Worm (Caenorhabditis elegans) whole organism, late embryonic: ENCODE data around the gene cwn-2.

Source experiments
- C38D4.7 ChIP-seq: fragments of 200-800 bp; sonication (Bioruptor generic); optimal IDR thresholded peaks from 2 replicates; lab custom pipeline; 2018; ENCODE audit warnings: mild to moderate bottlenecking, missing genetic modification characterization, moderate library complexity, missing compliant biosample characterization
- F13H6.1 ChIP-seq: sonication (generic microtip); optimal IDR thresholded peaks from 2 replicates; lab custom pipeline; 2016; ENCODE audit warnings: missing genetic modification characterization, missing compliant biosample characterization
- T23F11.4 ChIP-seq: fragments of 200-800 bp; sonication (Bioruptor generic); optimal IDR thresholded peaks from 2 replicates; lab custom pipeline; 2018; ENCODE audit warnings: mild to moderate bottlenecking, missing genetic modification characterization, missing compliant biosample characterization
- ahr-1 ChIP-seq: sonication (generic microtip); optimal IDR thresholded peaks from 2 replicates; lab custom pipeline; 2016; ENCODE audit warnings: missing genetic modification characterization, missing compliant biosample characterization
- ceh-14 ChIP-seq: sonication (generic microtip); optimal IDR thresholded peaks from 2 replicates; lab custom pipeline; 2016; ENCODE audit warnings: missing genotype, missing genetic modification characterization, missing compliant biosample characterization
- ceh-18 ChIP-seq: sonication (generic microtip); optimal IDR thresholded peaks from 2 replicates; lab custom pipeline; 2016; ENCODE audit warnings: missing genetic modification characterization, missing compliant biosample characterization
- ceh-19 ChIP-seq: fragments of 200-800 bp; sonication (Bioruptor generic); optimal IDR thresholded peaks from 2 replicates; lab custom pipeline; 2018; ENCODE audit warnings: mild to moderate bottlenecking, missing genetic modification characterization, missing compliant biosample characterization
- ceh-22 ChIP-seq: sonication (generic microtip); optimal IDR thresholded peaks from 2 replicates; lab custom pipeline; 2017; ENCODE audit warnings: missing biosample characterization, missing genetic modification characterization
- ceh-31 ChIP-seq: sonication (generic microtip); optimal IDR thresholded peaks from 2 replicates; lab custom pipeline; 2016; ENCODE audit warnings: missing genetic modification characterization, missing compliant biosample characterization
- ceh-45 ChIP-seq: fragments of 200-800 bp; sonication (Bioruptor generic); IDR thresholded peaks from 2 replicates; pipeline ENCODE4 v1.3.6; 2022; ENCODE audit warnings: missing genetic modification reagents, missing genetic modification characterization, missing compliant biosample characterization
- ceh-6 ChIP-seq: fragments of 200-800 bp; sonication (Bioruptor generic); optimal IDR thresholded peaks from 2 replicates; lab custom pipeline; 2018; ENCODE audit warnings: mild to moderate bottlenecking, missing genetic modification characterization, missing compliant biosample characterization
- ceh-9 ChIP-seq: sonication (generic microtip); optimal IDR thresholded peaks from 2 replicates; lab custom pipeline; 2016; ENCODE audit warnings: mild to moderate bottlenecking, missing genetic modification characterization, inconsistent platforms, missing compliant biosample characterization
- che-1 ChIP-seq: sonication (generic microtip); optimal IDR thresholded peaks from 2 replicates; lab custom pipeline; 2016; ENCODE audit warnings: mild to moderate bottlenecking, missing genetic modification characterization, missing compliant biosample characterization
- dmd-4 ChIP-seq: sonication (generic microtip); optimal IDR thresholded peaks from 2 replicates; lab custom pipeline; 2016; ENCODE audit warnings: borderline replicate concordance, missing genetic modification characterization, missing compliant biosample characterization
- dve-1 ChIP-seq: sonication (generic microtip); optimal IDR thresholded peaks from 2 replicates; lab custom pipeline; 2017; ENCODE audit warnings: antibody characterized with exemption, mild to moderate bottlenecking, missing genetic modification characterization, missing compliant biosample characterization
- ets-4 ChIP-seq: sonication (generic microtip); optimal IDR thresholded peaks from 2 replicates; lab custom pipeline; 2016; ENCODE audit warnings: missing genetic modification characterization, missing compliant biosample characterization
- eyg-1 ChIP-seq: sonication (generic microtip); optimal IDR thresholded peaks from 2 replicates; lab custom pipeline; 2016; ENCODE audit warnings: missing genotype, missing genetic modification characterization, missing compliant biosample characterization
- fax-1 ChIP-seq: sonication (generic microtip); optimal IDR thresholded peaks from 2 replicates; lab custom pipeline; 2016; ENCODE audit warnings: missing genotype, missing genetic modification characterization, missing compliant biosample characterization
- fkh-10 ChIP-seq: fragments of 150-350 bp; optimal IDR thresholded peaks from 2 replicates; lab custom pipeline; 2014; ENCODE audit warnings: missing biosample characterization, missing genetic modification reagents, missing genetic modification characterization
- hlh-30 ChIP-seq: sonication (generic microtip); optimal IDR thresholded peaks from 2 replicates; lab custom pipeline; 2017; ENCODE audit warnings: antibody characterized with exemption, missing genetic modification characterization, missing compliant biosample characterization; ENCODE audit not compliant: insufficient read depth
- hlh-8 ChIP-seq: sonication (generic microtip); optimal IDR thresholded peaks from 2 replicates; lab custom pipeline; 2016; ENCODE audit warnings: missing genotype, missing genetic modification characterization, missing compliant biosample characterization
- lim-6 ChIP-seq: sonication (generic microtip); optimal IDR thresholded peaks from 2 replicates; lab custom pipeline; 2016; ENCODE audit warnings: missing genetic modification characterization, missing compliant biosample characterization
- lin-11 ChIP-seq: fragments of 200-800 bp; sonication (Bioruptor generic); optimal IDR thresholded peaks from 2 replicates; lab custom pipeline; 2018; ENCODE audit warnings: mild to moderate bottlenecking, missing genetic modification characterization, missing compliant biosample characterization
- mec-3 ChIP-seq: sonication (generic microtip); optimal IDR thresholded peaks from 2 replicates; lab custom pipeline; 2016; ENCODE audit warnings: borderline replicate concordance, missing genetic modification characterization, missing compliant biosample characterization
- nhr-11 ChIP-seq: fragments of 150-350 bp; optimal IDR thresholded peaks from 2 replicates; lab custom pipeline; 2014; ENCODE audit warnings: missing biosample characterization, missing genetic modification characterization
- npax-4 ChIP-seq: sonication (generic microtip); optimal IDR thresholded peaks from 2 replicates; lab custom pipeline; 2016; ENCODE audit warnings: missing genetic modification characterization, missing compliant biosample characterization
- odd-2 ChIP-seq: sonication (generic microtip); optimal IDR thresholded peaks from 2 replicates; lab custom pipeline; 2017; ENCODE audit warnings: antibody characterized with exemption, mild to moderate bottlenecking, missing genetic modification characterization, missing compliant biosample characterization
- pat-9 ChIP-seq: fragments of 200-800 bp; sonication (Bioruptor generic); optimal IDR thresholded peaks from 2 replicates; lab custom pipeline; 2018; ENCODE audit warnings: mild to moderate bottlenecking, missing genetic modification characterization, moderate library complexity, missing compliant biosample characterization
- pha-2 ChIP-seq: sonication (generic microtip); optimal IDR thresholded peaks from 2 replicates; lab custom pipeline; 2017; ENCODE audit warnings: mild to moderate bottlenecking, missing genetic modification characterization, missing compliant biosample characterization
- pha-4 ChIP-seq: fragments of 150-350 bp; optimal IDR thresholded peaks from 2 replicates; lab custom pipeline; 2018; ENCODE audit warnings: missing biosample characterization, missing genetic modification reagents, missing genetic modification characterization
- pqm-1 ChIP-seq: sonication (generic microtip); optimal IDR thresholded peaks from 2 replicates; lab custom pipeline; 2016; ENCODE audit warnings: missing genetic modification characterization, missing compliant biosample characterization
- pros-1 ChIP-seq: fragments of 150-350 bp; optimal IDR thresholded peaks from 2 replicates; lab custom pipeline; 2014; ENCODE audit warnings: missing biosample characterization, missing genetic modification reagents, missing genetic modification characterization
- ref-2 ChIP-seq: sonication (generic microtip); optimal IDR thresholded peaks from 2 replicates; lab custom pipeline; 2016; ENCODE audit warnings: missing genetic modification characterization, missing compliant biosample characterization
- sdc-2 ChIP-seq: sonication (generic microtip); optimal IDR thresholded peaks from 2 replicates; lab custom pipeline; 2016; ENCODE audit warnings: missing genotype, missing genetic modification characterization, missing compliant biosample characterization
- sox-2 ChIP-seq: fragments of 200-800 bp; sonication (Bioruptor generic); IDR thresholded peaks from 2 replicates; pipeline ENCODE4 v1.3.6; 2022; ENCODE audit warnings: missing genetic modification reagents, missing genetic modification characterization, missing compliant biosample characterization
- sox-4 ChIP-seq: sonication (generic microtip); optimal IDR thresholded peaks from 2 replicates; lab custom pipeline; 2017; ENCODE audit warnings: mild to moderate bottlenecking, missing genetic modification characterization, inconsistent platforms, missing compliant biosample characterization
- tbx-2 ChIP-seq: sonication (generic microtip); optimal IDR thresholded peaks from 2 replicates; lab custom pipeline; 2016; ENCODE audit warnings: missing genetic modification characterization, missing compliant biosample characterization
- tbx-7 ChIP-seq: sonication (generic microtip); optimal IDR thresholded peaks from 2 replicates; lab custom pipeline; 2016; ENCODE audit warnings: missing genotype, missing genetic modification characterization, missing compliant biosample characterization
- ttx-3 ChIP-seq: sonication (generic microtip); optimal IDR thresholded peaks from 2 replicates; lab custom pipeline; 2016; ENCODE audit warnings: missing genetic modification reagents, missing genetic modification characterization, missing compliant biosample characterization
- unc-3 ChIP-seq, 2 experiments: fragments of 200-800 bp in 1 of 2; sonication (Bioruptor generic) in 1 of 2; sonication (generic microtip) in 1 of 2; conservative IDR thresholded peaks in 1 of 2; optimal IDR thresholded peaks in 1 of 2; 2 replicates each; pipeline versions ENCODE4 v1.3.6 to Lab custom; 2016 to 2022; ENCODE audit warnings: missing compliant biosample characterization in 2 of 2, missing genetic modification characterization in 2 of 2, missing genetic modification reagents in 1 of 2
- unc-42 ChIP-seq: sonication (generic microtip); optimal IDR thresholded peaks from 2 replicates; lab custom pipeline; 2016; ENCODE audit warnings: missing genotype, missing genetic modification characterization, missing compliant biosample characterization
- unc-55 ChIP-seq: sonication (generic microtip); optimal IDR thresholded peaks from 2 replicates; lab custom pipeline; 2017; ENCODE audit warnings: missing biosample characterization, missing genetic modification reagents, missing genetic modification characterization
- unc-86 ChIP-seq: sonication (generic microtip); optimal IDR thresholded peaks from 2 replicates; lab custom pipeline; 2016; ENCODE audit warnings: missing genetic modification characterization, missing compliant biosample characterization
- zip-5 ChIP-seq: sonication (generic microtip); optimal IDR thresholded peaks from 2 replicates; lab custom pipeline; 2016; ENCODE audit warnings: missing genetic modification characterization, missing compliant biosample characterization

Gene cwn-2

ce11 chrIV:10111441-10111840 lies 43.8 kb downstream of the cwn-2 start, which contains the start of gene spch-1:
spch-1 (minus strand) TSS chrIV:10111541.
- no peak for TF ChIP-seq dmd-4 (tag; lab: Kevin White, UChicago)
- no peak for TF ChIP-seq pqm-1 (tag; lab: Kevin White, UChicago)
- TF ChIP-seq pat-9 (tag; lab: Kevin White, UChicago), result no peak
- no peak for TF ChIP-seq hlh-8 (tag; lab: Kevin White, UChicago)
- no peak for TF ChIP-seq ahr-1 (tag; lab: Kevin White, UChicago)
- no peak for TF ChIP-seq lin-11
- no peak for TF ChIP-seq T23F11.4 (GFP tag; lab: Kevin White, UChicago)
- no peak for TF ChIP-seq mec-3 (tag; lab: Kevin White, UChicago)
- TF ChIP-seq sdc-2 (tag; lab: Kevin White, UChicago), result no peak
- TF ChIP-seq tbx-7 (tag; lab: Kevin White, UChicago), result no peak
- no peak for TF ChIP-seq ceh-31
- no peak for TF ChIP-seq npax-4 (tag; lab: Kevin White, UChicago)
- no peak for TF ChIP-seq ref-2 (tag; lab: Kevin White, UChicago)
- no peak for TF ChIP-seq ceh-18 (tag; lab: Kevin White, UChicago)
- TF ChIP-seq hlh-30 (tag; lab: Kevin White, UChicago), result no peak
- TF ChIP-seq dve-1 (tag; lab: Kevin White, UChicago), result no peak
- TF ChIP-seq ets-4 (tag; lab: Kevin White, UChicago), result no peak

DNA sequence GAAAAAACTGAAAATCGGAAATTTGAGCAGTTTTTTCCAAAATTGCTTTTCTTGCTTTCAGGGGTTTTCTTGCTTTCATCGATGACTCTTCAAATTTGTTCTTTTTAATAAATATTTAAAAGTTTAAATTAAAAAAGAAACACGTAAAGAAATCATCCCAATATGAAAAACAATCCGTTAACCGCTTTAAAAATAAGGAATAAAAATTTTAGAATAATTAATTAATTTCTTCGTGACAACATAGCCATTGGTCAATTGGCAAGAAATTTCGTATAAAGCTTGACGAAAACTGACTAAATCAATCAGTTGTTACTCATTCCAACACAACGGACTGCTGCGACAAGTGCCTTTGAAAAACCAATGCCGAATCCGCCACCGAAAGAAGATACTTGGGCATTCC lies 45.0 kb downstream of the cwn-2 start, which contains the start of gene nsph-3.2:
TSS of gene nsph-3.2 (plus strand) at position 301 of the 400 bp plus-strand sequence.
- TF ChIP-seq fkh-10 (GFP tag; lab: Kevin White, UChicago) (no peak), C38D4.7 (GFP tag; lab: Kevin White, UChicago) (no peak), unc-3 (GFP tag; conservative IDR thresholded peaks at IDR 0.05; lab: Robert Waterston, UW) (no peak), unc-3 (tag; optimal IDR thresholded peaks at IDR 0.05; lab: Kevin White, UChicago) (no peak), F13H6.1 (tag; lab: Kevin White, UChicago) (no peak), che-1 (no peak), pqm-1 (tag; lab: Kevin White, UChicago) (no peak), pros-1 (tag; lab: Kevin White, UChicago) (no peak), unc-55 (GFP tag; lab: Kevin White, UChicago) (no peak), ceh-6 (GFP tag; lab: Kevin White, UChicago) (no peak), ceh-31 (no peak), hlh-8 (tag; lab: Kevin White, UChicago) (no peak), unc-86 (tag; lab: Kevin White, UChicago) (no peak)
- TF ChIP-seq, all 69 proteins: peak for 0

DNA sequence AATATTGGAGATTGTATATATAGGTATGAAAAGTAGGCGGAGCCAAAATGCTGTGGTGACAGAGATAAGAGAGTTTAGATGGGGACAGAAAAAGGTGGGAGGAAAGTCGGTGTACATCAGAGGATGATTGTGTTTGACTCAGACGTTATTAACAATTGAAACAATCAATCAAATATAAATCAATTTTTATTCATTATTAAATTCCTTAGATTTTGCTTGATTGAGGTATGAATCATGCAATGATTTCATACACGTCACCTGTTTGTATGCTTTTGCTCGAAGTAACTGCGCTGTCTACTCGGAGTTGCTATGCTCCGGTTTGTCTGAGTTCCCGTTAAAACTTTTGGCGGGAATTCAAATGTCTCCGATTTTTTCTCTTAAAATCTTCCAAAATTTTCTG lies 47.5 kb downstream of the cwn-2 start, which contains the start of gene C04G2.10:
TSS of gene C04G2.10 (plus strand) at position 301 of the 400 bp plus-strand sequence.
- TF ChIP-seq nhr-11 (no peak), unc-3 (GFP tag; conservative IDR thresholded peaks at IDR 0.05; lab: Robert Waterston, UW) (no peak), unc-3 (tag; optimal IDR thresholded peaks at IDR 0.05; lab: Kevin White, UChicago) (no peak), ceh-22 (tag; lab: Kevin White, UChicago) (no peak), unc-55 (GFP tag; lab: Kevin White, UChicago) (no peak), pha-4 (tag; lab: Kevin White, UChicago) (no peak), ttx-3 (tag; lab: Kevin White, UChicago) (no peak), lin-11 (no peak), zip-5 (tag; lab: Kevin White, UChicago) (no peak), mec-3 (tag; lab: Kevin White, UChicago) (no peak), fax-1 (tag; lab: Kevin White, UChicago) (no peak), C38D4.7 (GFP tag; lab: Kevin White, UChicago) (no peak), sox-2 (GFP tag; lab: Robert Waterston, UW) (no peak), sox-4 (no peak)

ce11 chrIV:10116765-10117164 lies 49.1 kb downstream of the cwn-2 start:
- TF ChIP-seq che-1 (no peak), unc-42 (no peak), pros-1 (tag; lab: Kevin White, UChicago) (no peak), eyg-1 (tag; lab: Kevin White, UChicago) (no peak), C38D4.7 (GFP tag; lab: Kevin White, UChicago) (no peak), pha-2 (tag; lab: Kevin White, UChicago) (no peak), lim-6 (no peak), npax-4 (tag; lab: Kevin White, UChicago) (no peak), odd-2 (tag; lab: Kevin White, UChicago) (no peak), ceh-9 (tag; lab: Kevin White, UChicago) (no peak), tbx-2 (tag; lab: Kevin White, UChicago) (no peak), pat-9 (tag; lab: Kevin White, UChicago) (no peak), ceh-19 (no peak), ref-2 (tag; lab: Kevin White, UChicago) (no peak), ahr-1 (tag; lab: Kevin White, UChicago) (no peak), lin-11 (no peak), ceh-45 (no peak), ceh-14 (tag; lab: Kevin White, UChicago) (no peak)
